Worm (Caenorhabditis elegans) whole organism, L4 larva: ENCODE data around the gene fut-5.

Experiments used
- F26F4.8 ChIP-seq: fragments of 200-800 bp; sonication (Bioruptor generic); conservative IDR thresholded peaks from 2 replicates; pipeline ENCODE4 v1.3.6; 2022; ENCODE audit warnings: missing genetic modification characterization, missing compliant biosample characterization
- R02D3.7 ChIP-seq: fragments of 150-350 bp; sonication (generic microtip); optimal IDR thresholded peaks from 3 replicates; lab custom pipeline; 2014; ENCODE audit warnings: missing biosample characterization, missing genetic modification characterization
- Y105C5A.15 ChIP-seq: fragments of 200-800 bp; sonication (Bioruptor generic); IDR thresholded peaks from 2 replicates; pipeline ENCODE4 v1.3.6; 2022; ENCODE audit warnings: missing genetic modification characterization, missing compliant biosample characterization
- ZK337.2 ChIP-seq: fragments of 200-800 bp; sonication (Bioruptor generic); IDR thresholded peaks from 2 replicates; pipeline ENCODE4 v1.3.6; 2022; ENCODE audit warnings: missing genetic modification reagents, missing genetic modification characterization, missing compliant biosample characterization
- ama-1 ChIP-seq: fragments of 150-350 bp; optimal IDR thresholded peaks from 2 replicates; lab custom pipeline; 2014; ENCODE audit warnings: inconsistent platforms, mixed read lengths
- arid-1 ChIP-seq: fragments of 200-800 bp; sonication (Bioruptor generic); conservative IDR thresholded peaks from 2 replicates; pipeline ENCODE4 v1.3.6; 2022; ENCODE audit warnings: missing genetic modification reagents, missing genetic modification characterization, missing compliant biosample characterization
- attf-4 ChIP-seq: sonication (generic microtip); optimal IDR thresholded peaks from 3 replicates; lab custom pipeline; 2017; ENCODE audit warnings: missing biosample characterization, missing genetic modification characterization
- ceh-20 ChIP-seq: fragments of 200-800 bp; sonication (Bioruptor generic); IDR thresholded peaks from 2 replicates; pipeline ENCODE4 v1.3.6; 2022; ENCODE audit warnings: missing genetic modification reagents, missing genetic modification characterization, missing compliant biosample characterization
- ceh-32 ChIP-seq: sonication (generic microtip); optimal IDR thresholded peaks from 2 replicates; lab custom pipeline; 2016; ENCODE audit warnings: mild to moderate bottlenecking, missing genetic modification characterization, missing compliant biosample characterization; ENCODE audit not compliant: poor library complexity
- ceh-62 ChIP-seq: sonication (generic microtip); optimal IDR thresholded peaks from 2 replicates; lab custom pipeline; 2017; ENCODE audit warnings: missing biosample characterization, missing genetic modification characterization
- ctbp-1 ChIP-seq: fragments of 200-800 bp; sonication (Bioruptor generic); IDR thresholded peaks from 2 replicates; pipeline ENCODE4 v1.3.6; 2022; ENCODE audit warnings: missing genetic modification reagents, missing genetic modification characterization, missing compliant biosample characterization
- daf-12 ChIP-seq: fragments of 150-350 bp; optimal IDR thresholded peaks from 2 replicates; lab custom pipeline; 2014; ENCODE audit warnings: missing biosample characterization, missing genetic modification reagents, missing genetic modification characterization
- dve-1 ChIP-seq: sonication (generic microtip); optimal IDR thresholded peaks from 2 replicates; lab custom pipeline; 2017; ENCODE audit warnings: antibody characterized with exemption, mild to moderate bottlenecking, missing genetic modification characterization, missing compliant biosample characterization; ENCODE audit not compliant: insufficient read depth
- fkh-10 ChIP-seq: fragments of 150-350 bp; optimal IDR thresholded peaks from 2 replicates; lab custom pipeline; 2014; ENCODE audit warnings: missing biosample characterization, missing genetic modification reagents, missing genetic modification characterization
- gei-8 ChIP-seq: fragments of 200-800 bp; sonication (Bioruptor generic); optimal IDR thresholded peaks from 2 replicates; lab custom pipeline; 2018; ENCODE audit warnings: mild to moderate bottlenecking, missing genetic modification characterization, missing compliant biosample characterization
- hlh-30 ChIP-seq: sonication (generic microtip); optimal IDR thresholded peaks from 2 replicates; lab custom pipeline; 2017; ENCODE audit warnings: antibody characterized with exemption, mild to moderate bottlenecking, missing genetic modification characterization, missing compliant biosample characterization; ENCODE audit not compliant: insufficient read depth
- hmg-1.1 ChIP-seq: fragments of 200-800 bp; sonication (Bioruptor generic); IDR thresholded peaks from 2 replicates; pipeline ENCODE4 v1.3.6; 2022; ENCODE audit warnings: missing genetic modification reagents, missing genetic modification characterization, missing compliant biosample characterization
- jun-1 ChIP-seq: fragments of 150-350 bp; optimal IDR thresholded peaks from 2 replicates; lab custom pipeline; 2014; ENCODE audit warnings: missing biosample characterization, missing genetic modification reagents, missing genetic modification characterization
- lim-7 ChIP-seq: fragments of 200-800 bp; sonication (Bioruptor generic); IDR thresholded peaks from 2 replicates; pipeline ENCODE4 v1.3.6; 2022; ENCODE audit warnings: missing genetic modification characterization, missing compliant biosample characterization
- lin-13 ChIP-seq: fragments of 150-350 bp; optimal IDR thresholded peaks from 2 replicates; lab custom pipeline; 2014; ENCODE audit warnings: missing biosample characterization, missing genetic modification reagents, missing genetic modification characterization
- lin-15B ChIP-seq: fragments of 150-350 bp; sonication (generic microtip); optimal IDR thresholded peaks from 3 replicates; lab custom pipeline; 2014; ENCODE audit warnings: missing biosample characterization, missing genetic modification characterization
- lin-29 ChIP-seq: fragments of 200-800 bp; sonication (Bioruptor generic); IDR thresholded peaks from 2 replicates; pipeline ENCODE4 v1.3.6; 2022; ENCODE audit warnings: missing genetic modification reagents, missing genetic modification characterization, missing compliant biosample characterization
- lin-39 ChIP-seq: fragments of 150-350 bp; optimal IDR thresholded peaks from 2 replicates; lab custom pipeline; 2014; ENCODE audit warnings: missing biosample characterization, missing genetic modification reagents, missing genetic modification characterization
- lir-3 ChIP-seq: sonication (generic microtip); optimal IDR thresholded peaks from 2 replicates; lab custom pipeline; 2016; ENCODE audit warnings: mild to moderate bottlenecking, missing genetic modification characterization, missing compliant biosample characterization
- lsy-2 ChIP-seq, 2 experiments: fragments of 150-350 bp in 1 of 2; sonication (generic microtip) in 1 of 2; optimal IDR thresholded peaks; 2 replicates each; lab custom pipeline; 2014 to 2017; ENCODE audit warnings: missing biosample characterization in 2 of 2, missing genetic modification characterization in 2 of 2
- madf-9 ChIP-seq: fragments of 200-800 bp; sonication (Bioruptor generic); conservative IDR thresholded peaks from 2 replicates; pipeline ENCODE4 v1.3.6; 2022; ENCODE audit warnings: missing genetic modification reagents, missing genetic modification characterization, missing compliant biosample characterization
- mdl-1 ChIP-seq, 2 experiments: fragments of 150-350 bp in 1 of 2; sonication (generic microtip) in 1 of 2; optimal IDR thresholded peaks; 2 replicates each; lab custom pipeline; 2014 to 2017; ENCODE audit warnings: missing biosample characterization in 2 of 2, missing genetic modification characterization in 2 of 2
- mdt-29 ChIP-seq: fragments of 200-800 bp; sonication (Bioruptor generic); IDR thresholded peaks from 2 replicates; pipeline ENCODE4 v1.3.6; 2022; ENCODE audit warnings: missing genetic modification reagents, missing genetic modification characterization, missing compliant biosample characterization
- mep-1 ChIP-seq: fragments of 150-350 bp; sonication (generic microtip); optimal IDR thresholded peaks from 3 replicates; lab custom pipeline; 2014; ENCODE audit warnings: missing biosample characterization, missing genetic modification characterization
- mxl-2 ChIP-seq: fragments of 200-800 bp; sonication (Bioruptor generic); conservative IDR thresholded peaks from 2 replicates; pipeline ENCODE4 v1.3.6; 2022; ENCODE audit warnings: missing genetic modification reagents, missing genetic modification characterization, missing compliant biosample characterization
- nhr-10 ChIP-seq: fragments of 150-350 bp; optimal IDR thresholded peaks from 2 replicates; lab custom pipeline; 2014; ENCODE audit warnings: missing biosample characterization, missing genetic modification characterization
- nhr-102 ChIP-seq: sonication (generic microtip); optimal IDR thresholded peaks from 2 replicates; lab custom pipeline; 2016; ENCODE audit warnings: mild to moderate bottlenecking, missing genetic modification characterization, moderate library complexity, missing compliant biosample characterization
- nhr-237 ChIP-seq: sonication (generic microtip); optimal IDR thresholded peaks from 2 replicates; lab custom pipeline; 2017; ENCODE audit warnings: missing biosample characterization, missing genetic modification characterization
- nhr-25 ChIP-seq: sonication (generic microtip); optimal IDR thresholded peaks from 2 replicates; lab custom pipeline; 2017; ENCODE audit warnings: missing genetic modification characterization, mild to moderate bottlenecking, missing compliant biosample characterization, antibody characterized with exemption, moderate library complexity, borderline replicate concordance; ENCODE audit not compliant: insufficient read depth
- nhr-41 ChIP-seq: fragments of 200-800 bp; sonication (Bioruptor generic); IDR thresholded peaks from 2 replicates; pipeline ENCODE4 v1.3.6; 2022; ENCODE audit warnings: missing genetic modification reagents, missing genetic modification characterization, missing compliant biosample characterization
- nhr-48 ChIP-seq: sonication (generic microtip); optimal IDR thresholded peaks from 2 replicates; lab custom pipeline; 2016; ENCODE audit warnings: mild to moderate bottlenecking, missing genetic modification characterization, missing compliant biosample characterization
- nhr-76 ChIP-seq: fragments of 150-350 bp; optimal IDR thresholded peaks from 2 replicates; lab custom pipeline; 2014; ENCODE audit warnings: missing biosample characterization, missing genetic modification characterization
- pqm-1 ChIP-seq: sonication (generic microtip); optimal IDR thresholded peaks from 2 replicates; lab custom pipeline; 2017; ENCODE audit warnings: missing biosample characterization, missing genetic modification characterization
- rbr-2 ChIP-seq: sonication (generic microtip); optimal IDR thresholded peaks from 2 replicates; lab custom pipeline; 2016; ENCODE audit warnings: missing genotype, missing genetic modification characterization, missing compliant biosample characterization
- set-16 ChIP-seq: fragments of 200-800 bp; sonication (Bioruptor generic); IDR thresholded peaks from 2 replicates; pipeline ENCODE4 v1.3.6; 2022; ENCODE audit warnings: missing genetic modification reagents, missing genetic modification characterization, missing compliant biosample characterization
- snpc-4 ChIP-seq: fragments of 150-350 bp; optimal IDR thresholded peaks from 2 replicates; lab custom pipeline; 2014; ENCODE audit warnings: missing biosample characterization, missing genetic modification characterization
- tag-97 ChIP-seq: fragments of 200-800 bp; sonication (Bioruptor generic); IDR thresholded peaks from 2 replicates; pipeline ENCODE4 v1.3.6; 2022; ENCODE audit warnings: missing genetic modification characterization, missing compliant biosample characterization
- unc-130 ChIP-seq: sonication (generic microtip); optimal IDR thresholded peaks from 2 replicates; lab custom pipeline; 2016; ENCODE audit warnings: missing genetic modification reagents, missing genetic modification characterization, missing compliant biosample characterization
- unc-39 ChIP-seq: sonication (generic microtip); optimal IDR thresholded peaks from 2 replicates; lab custom pipeline; 2017; ENCODE audit warnings: missing biosample characterization, missing genetic modification characterization
- zag-1 ChIP-seq: fragments of 150-350 bp; optimal IDR thresholded peaks from 2 replicates; lab custom pipeline; 2014; ENCODE audit warnings: missing biosample characterization, missing genetic modification characterization
- ztf-7 ChIP-seq: fragments of 150-350 bp; optimal IDR thresholded peaks from 2 replicates; lab custom pipeline; 2014; ENCODE audit warnings: missing biosample characterization, missing genetic modification characterization

fut-5 gene

ce11 chrII:4686941-4687340, 19.5 kb upstream of the fut-5 start, which contains the start of gene sre-39:
TSS of gene sre-39 (plus strand) at chrII:4687241.
- TF ChIP-seq hlh-30 (tag; lab: Kevin White, UChicago) (no peak), lin-39 (tag; lab: Kevin White, UChicago) (no peak), lin-15B (tag; lab: Kevin White, UChicago) (no peak), F26F4.8 (GFP tag; lab: Robert Waterston, UW) (no peak), madf-9 (GFP tag; lab: Robert Waterston, UW) (no peak), zag-1 (tag; lab: Kevin White, UChicago) (no peak), nhr-41 (no peak)

ce11 chrII:4684852-4685251, 17.4 kb upstream of the fut-5 start:
- TF ChIP-seq madf-9 (GFP tag; lab: Robert Waterston, UW) (no peak), arid-1 (no peak), dve-1 (tag; lab: Kevin White, UChicago) (no peak), nhr-48 (no peak), nhr-76 (no peak), snpc-4 (tag; lab: Kevin White, UChicago) (no peak), lin-29 (GFP tag; lab: Robert Waterston, UW) (no peak), mdt-29 (GFP tag; lab: Robert Waterston, UW) (no peak), daf-12 (tag; lab: Kevin White, UChicago) (no peak), ceh-32 (no peak), ZK337.2 (GFP tag; lab: Robert Waterston, UW) (no peak), unc-130 (GFP tag; lab: Kevin White, UChicago) (no peak)
- TF ChIP-seq, all 104 proteins: peak for 0

DNA sequence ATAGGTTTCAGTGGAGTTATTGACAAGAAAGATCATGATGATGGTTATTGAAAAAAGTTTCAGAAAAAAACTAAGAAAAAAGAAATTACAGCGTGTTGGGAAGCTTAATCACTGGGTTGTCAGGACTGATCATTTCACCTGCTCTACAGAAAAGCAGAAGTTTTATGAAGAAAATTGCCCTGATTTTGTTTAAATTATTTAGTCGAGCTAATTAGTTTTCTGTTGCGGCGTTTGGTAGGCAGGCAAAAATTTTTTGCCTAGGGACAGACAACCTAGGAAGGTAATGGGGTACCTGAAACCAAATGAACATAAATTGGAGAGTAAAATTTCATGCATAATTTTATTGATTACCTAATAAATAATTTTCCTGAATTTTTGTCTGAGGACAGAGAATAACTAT, 16.2 kb upstream of the fut-5 start, which contains the start of gene sre-40:
Gene sre-40, minus strand, starts transcription at position 101 of the 400 bp plus-strand sequence.
- TF ChIP-seq rbr-2 (tag; lab: Kevin White, UChicago) (no peak), R02D3.7 (tag; lab: Kevin White, UChicago) (no peak), mxl-2 (GFP tag; lab: Robert Waterston, UW) (no peak), attf-4 (tag; lab: Kevin White, UChicago) (no peak), lin-29 (GFP tag; lab: Robert Waterston, UW) (no peak), nhr-76 (no peak), lim-7 (GFP tag; lab: Robert Waterston, UW) (no peak), nhr-10 (tag; lab: Kevin White, UChicago) (no peak), jun-1 (tag; lab: Kevin White, UChicago) (no peak), ztf-7 (tag; lab: Kevin White, UChicago) (no peak), mdl-1 (tag; optimal IDR thresholded peaks at IDR 0.05; lab: Kevin White, UChicago) (no peak), mep-1 (no peak), nhr-25 (no peak), ceh-62 (tag; lab: Kevin White, UChicago) (no peak), daf-12 (tag; lab: Kevin White, UChicago) (no peak), ama-1 (lab: Kevin White, UChicago) (no peak), ZK337.2 (GFP tag; lab: Robert Waterston, UW) (no peak), lir-3 (tag; lab: Kevin White, UChicago) (no peak), hmg-1.1 (GFP tag; lab: Robert Waterston, UW) (no peak), Y105C5A.15 (GFP tag; lab: Robert Waterston, UW) (no peak)

DNA sequence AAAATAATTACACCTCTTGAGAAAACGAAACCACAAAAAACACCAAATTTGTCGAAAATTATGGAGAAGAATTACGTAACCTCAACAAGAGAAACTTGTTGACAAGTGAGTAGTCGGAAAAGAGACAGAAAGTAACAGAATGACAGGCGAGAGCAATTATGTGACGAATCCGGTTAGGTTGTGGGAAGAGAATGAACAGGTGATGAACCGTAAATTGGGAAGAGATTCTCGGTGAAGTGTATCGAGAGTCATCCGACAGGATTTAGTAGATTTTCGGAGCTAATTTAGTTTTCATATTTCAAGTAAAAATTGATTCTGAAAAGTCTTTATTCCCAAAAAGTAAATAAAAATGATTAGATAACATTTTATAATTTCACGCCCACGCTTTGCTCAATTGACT, 13.9 kb upstream of the fut-5 start, which contains the start of gene T05A7.7:
Gene T05A7.7, minus strand, starts transcription at position 101 of the 400 bp plus-strand sequence.
- no peak for TF ChIP-seq gei-8 (GFP tag; lab: Kevin White, UChicago)
- TF ChIP-seq ceh-20, result no peak
- no peak for TF ChIP-seq nhr-237
- TF ChIP-seq ctbp-1 (GFP tag; lab: Robert Waterston, UW), result no peak
- no peak for TF ChIP-seq lsy-2 (tag; optimal IDR thresholded peaks at IDR 0.05; lab: Kevin White, UChicago)
- no peak for TF ChIP-seq pqm-1 (tag; lab: Kevin White, UChicago)
- TF ChIP-seq unc-39 (tag; lab: Kevin White, UChicago), result no peak
- no peak for TF ChIP-seq nhr-102 (tag; lab: Kevin White, UChicago)
- no peak for TF ChIP-seq F26F4.8 (GFP tag; lab: Robert Waterston, UW)
- TF ChIP-seq madf-9 (GFP tag; lab: Robert Waterston, UW), result no peak
- no peak for TF ChIP-seq set-16 (GFP tag; lab: Robert Waterston, UW)
- TF ChIP-seq lin-13 (GFP tag; lab: Kevin White, UChicago), result no peak
- no peak for TF ChIP-seq attf-4 (tag; lab: Kevin White, UChicago)
- no peak for TF ChIP-seq fkh-10 (GFP tag; lab: Kevin White, UChicago)
- TF ChIP-seq lir-3 (tag; lab: Kevin White, UChicago), result no peak
- no peak for TF ChIP-seq tag-97 (GFP tag; lab: Robert Waterston, UW)
